Worm (Caenorhabditis elegans): ENCODE results near the gene rgef-1.

ce11 chrV:9527984-9528383 is 33.5 kb downstream of the rgef-1 start:
- TF ChIP-seq W03F9.2 (tag; optimal IDR thresholded peaks at IDR 0.05): no peak
- TF ChIP-seq dao-5 (tag; optimal IDR thresholded peaks at IDR 0.05): no peak
